Fruit fly (Drosophila melanogaster): ENCODE measurements around the gene CG1523.

CG1523 gene

dm6 chr3R:28860582-28860981, 41.1 kb upstream of the CG1523 start:
- TF ChIP-seq foxo (GFP tag; optimal IDR thresholded peaks at IDR 0.05): no peak
- no peak for TF ChIP-seq sv (GFP tag; optimal IDR thresholded peaks at IDR 0.05)
- no peak for TF ChIP-seq brk (GFP tag; optimal IDR thresholded peaks at IDR 0.05)
- no peak for TF ChIP-seq Sp1 (GFP tag; optimal IDR thresholded peaks at IDR 0.05)
- no peak for TF ChIP-seq Dif (GFP tag; optimal IDR thresholded peaks at IDR 0.05; ENCODE audit: partially characterized antibody)
- no peak for TF ChIP-seq Rel (GFP tag; optimal IDR thresholded peaks at IDR 0.05)
- TF ChIP-seq Rel (tag; optimal IDR thresholded peaks at IDR 0.05): no peak
- no peak for TF ChIP-seq psq (GFP tag; optimal IDR thresholded peaks at IDR 0.05)
- no peak for TF ChIP-seq CrebA (GFP tag; optimal IDR thresholded peaks at IDR 0.05; ENCODE audit: borderline replicate concordance)
- TF ChIP-seq dl (GFP tag; optimal IDR thresholded peaks at IDR 0.05; ENCODE audit: insufficient read depth in 1 of 2, partially characterized antibody in 2 of 2): no peak
- no peak for TF ChIP-seq Abd-B (GFP tag; optimal IDR thresholded peaks at IDR 0.05)
- no peak for TF ChIP-seq Myc (optimal IDR thresholded peaks at IDR 0.05)
- TF ChIP-seq HLH106 (tag; optimal IDR thresholded peaks at IDR 0.05): no peak
- TF ChIP-seq OdsH (GFP tag; optimal IDR thresholded peaks at IDR 0.05): no peak

DNA sequence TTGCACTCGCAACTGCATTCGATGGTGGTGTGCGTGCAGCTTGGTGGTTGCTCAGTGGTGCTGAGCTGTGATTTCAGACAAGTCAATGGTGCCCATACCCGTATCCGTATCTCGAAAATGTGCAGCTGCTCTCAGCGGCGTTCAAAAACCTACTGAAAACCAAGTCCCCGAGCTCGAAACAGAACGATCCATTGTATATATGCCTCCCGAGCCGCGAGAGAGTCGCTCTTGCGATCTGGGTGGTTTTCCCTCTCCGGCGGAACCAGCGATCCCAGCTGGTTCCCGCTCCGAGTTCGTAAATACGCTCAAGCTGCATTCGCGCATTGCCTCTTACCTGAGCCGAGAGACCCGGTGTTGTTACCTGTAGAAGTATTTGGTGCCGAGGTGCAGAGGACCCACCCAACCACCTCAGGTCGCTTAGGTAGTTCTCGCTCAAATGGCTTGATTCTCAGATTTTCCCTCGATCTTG, 39.6 kb upstream of the CG1523 start, which contains the start of gene Inx3:
Gene Inx3 (minus strand): TSS at position 440 of the 469 bp plus-strand sequence.
- no peak for TF ChIP-seq dmrt93B (GFP tag; optimal IDR thresholded peaks at IDR 0.05)
- TF ChIP-seq br (GFP tag; optimal IDR thresholded peaks at IDR 0.05): peak; percentile 28
- TF ChIP-seq N (GFP tag; optimal IDR thresholded peaks at IDR 0.05): no peak
- no peak for TF ChIP-seq GATAd (GFP tag; optimal IDR thresholded peaks at IDR 0.05)
- TF ChIP-seq HLH106 (tag; optimal IDR thresholded peaks at IDR 0.05): no peak
- TF ChIP-seq woc (GFP tag; optimal IDR thresholded peaks at IDR 0.05): no peak
- no peak for TF ChIP-seq dsf (GFP tag; optimal IDR thresholded peaks at IDR 0.05; ENCODE audit: borderline replicate concordance)
- TF ChIP-seq lola (GFP tag; optimal IDR thresholded peaks at IDR 0.05): no peak
- TF ChIP-seq Sp1 (GFP tag; optimal IDR thresholded peaks at IDR 0.05): peak; percentile 8
- TF ChIP-seq Dif (GFP tag; optimal IDR thresholded peaks at IDR 0.05; ENCODE audit: partially characterized antibody): peak; percentile 79
- TF ChIP-seq brk (GFP tag; optimal IDR thresholded peaks at IDR 0.05): no peak
- TF ChIP-seq Abd-B (GFP tag; optimal IDR thresholded peaks at IDR 0.05): no peak
- TF ChIP-seq rgr (GFP tag; optimal IDR thresholded peaks at IDR 0.05): no peak
- TF ChIP-seq pan (optimal IDR thresholded peaks at IDR 0.05): no peak
- no peak for TF ChIP-seq Rel (GFP tag; optimal IDR thresholded peaks at IDR 0.05)
- TF ChIP-seq Rel (tag; optimal IDR thresholded peaks at IDR 0.05): peak; percentile 67
- no peak for TF ChIP-seq Jra (GFP tag; optimal IDR thresholded peaks at IDR 0.05)
- peak; percentile 74 to 87 for TF ChIP-seq dl (GFP tag; optimal IDR thresholded peaks at IDR 0.05; ENCODE audit: insufficient read depth in 1 of 2, partially characterized antibody in 2 of 2)
- TF ChIP-seq sage (GFP tag; optimal IDR thresholded peaks at IDR 0.05): no peak
- no peak for TF ChIP-seq CG32264 (GFP tag; optimal IDR thresholded peaks at IDR 0.05)
- TF ChIP-seq tai (GFP tag; optimal IDR thresholded peaks at IDR 0.05): no peak
- TF ChIP-seq Hnf4 (GFP tag; optimal IDR thresholded peaks at IDR 0.05): peak; percentile 28
- no peak for TF ChIP-seq jim (GFP tag; optimal IDR thresholded peaks at IDR 0.05)
- TF ChIP-seq usp (GFP tag; optimal IDR thresholded peaks at IDR 0.05): no peak
- peak; percentile 3 for TF ChIP-seq fru (GFP tag; optimal IDR thresholded peaks at IDR 0.05)
- no peak for TF ChIP-seq Hr78 (GFP tag; optimal IDR thresholded peaks at IDR 0.05)
- peak in 1 of 2 experiments; percentile 25 for TF ChIP-seq foxo (GFP tag; optimal IDR thresholded peaks at IDR 0.05)
- TF ChIP-seq Dfd (GFP tag; optimal IDR thresholded peaks at IDR 0.05): no peak
- TF ChIP-seq Hr83 (GFP tag; optimal IDR thresholded peaks at IDR 0.05; ENCODE audit: poor library complexity, severe bottlenecking): peak; percentile 87
- TF ChIP-seq CrebA (GFP tag; optimal IDR thresholded peaks at IDR 0.05; ENCODE audit: borderline replicate concordance): peak; percentile 42
- TF ChIP-seq h (GFP tag; optimal IDR thresholded peaks at IDR 0.05): peak; percentile 34
- no peak for TF ChIP-seq sv (GFP tag; optimal IDR thresholded peaks at IDR 0.05)
- TF ChIP-seq OdsH (GFP tag; optimal IDR thresholded peaks at IDR 0.05): peak; percentile 14
- TF ChIP-seq Mio (GFP tag; optimal IDR thresholded peaks at IDR 0.05): no peak
- peak; percentile 41 for TF ChIP-seq psq (GFP tag; optimal IDR thresholded peaks at IDR 0.05)
- TF ChIP-seq Vsx2 (GFP tag; optimal IDR thresholded peaks at IDR 0.05; ENCODE audit: partially characterized antibody): peak; percentile 87
- no peak for TF ChIP-seq CG9705 (GFP tag; optimal IDR thresholded peaks at IDR 0.05)
- TF ChIP-seq Myc (optimal IDR thresholded peaks at IDR 0.05): no peak
- TF ChIP-seq ey (GFP tag; optimal IDR thresholded peaks at IDR 0.05): no peak
